Worm (Caenorhabditis elegans) whole organism, midembryonic: ENCODE results near the gene W02B12.12.

ENCODE experiments used
- T22C8.4 ChIP-seq: fragments of 200-800 bp; sonication (Bioruptor generic); IDR thresholded peaks from 2 replicates; pipeline ENCODE4 v1.3.6; 2022; ENCODE audit warnings: missing genetic modification characterization, missing compliant biosample characterization
- cog-1 ChIP-seq: sonication (generic microtip); optimal IDR thresholded peaks from 2 replicates; lab custom pipeline; 2016; ENCODE audit warnings: missing genetic modification characterization, missing compliant biosample characterization
- flt-1 ChIP-seq: fragments of 200-800 bp; sonication (Bioruptor generic); IDR thresholded peaks from 2 replicates; pipeline ENCODE4 v1.3.6; 2022; ENCODE audit warnings: missing genetic modification characterization, missing compliant biosample characterization
- klf-2 ChIP-seq: fragments of 200-800 bp; sonication (Bioruptor generic); conservative IDR thresholded peaks from 2 replicates; pipeline ENCODE4 v1.3.6; 2022; ENCODE audit warnings: missing genetic modification reagents, missing genetic modification characterization, missing compliant biosample characterization
- med-1 ChIP-seq: sonication (generic microtip); optimal IDR thresholded peaks from 2 replicates; lab custom pipeline; 2017; ENCODE audit warnings: missing genetic modification characterization, mild to moderate bottlenecking, missing compliant biosample characterization, antibody characterized with exemption, missing genetic modification reagents; ENCODE audit not compliant: insufficient read depth
- tab-1 ChIP-seq: fragments of 200-800 bp; sonication (Bioruptor generic); IDR thresholded peaks from 2 replicates; pipeline ENCODE4 v1.3.6; 2022; ENCODE audit warnings: missing genetic modification characterization, missing compliant biosample characterization
- ztf-23 ChIP-seq: fragments of 200-800 bp; sonication (Bioruptor generic); IDR thresholded peaks from 2 replicates; pipeline ENCODE4 v1.3.6; 2022; ENCODE audit warnings: missing genetic modification reagents, missing genetic modification characterization, missing compliant biosample characterization
- ztf-29 ChIP-seq: fragments of 200-800 bp; sonication (Bioruptor generic); IDR thresholded peaks from 2 replicates; pipeline ENCODE4 v1.3.6; 2022; ENCODE audit warnings: missing genetic modification reagents, missing genetic modification characterization, missing compliant biosample characterization

- TF ChIP-seq tab-1 (GFP tag; lab: Robert Waterston, UW) (no peak), ztf-23 (no peak), T22C8.4 (GFP tag; lab: Robert Waterston, UW) (no peak), flt-1 (GFP tag; lab: Robert Waterston, UW) (no peak), klf-2 (GFP tag; lab: Robert Waterston, UW) (no peak), med-1 (GFP tag; lab: Kevin White, UChicago) (no peak), ztf-29 (GFP tag; lab: Robert Waterston, UW) (no peak), cog-1 (tag; lab: Kevin White, UChicago) (no peak)
Measured at ce11 chrII:11500198-11500597, 21.2 kb upstream of the W02B12.12 start, which contains the start of gene B0334.20.
